Worm (Caenorhabditis elegans) whole organism, late embryonic: ENCODE data around the gene fipr-25.

ENCODE experiments used
- C08G9.2 ChIP-seq: sonication (generic microtip); optimal IDR thresholded peaks from 2 replicates; lab custom pipeline; 2016; ENCODE audit warnings: mild to moderate bottlenecking, missing genetic modification characterization, moderate library complexity, missing compliant biosample characterization
- ama-1 ChIP-seq: fragments of 150-350 bp; optimal IDR thresholded peaks from 2 replicates; lab custom pipeline; 2014
- ceh-14 ChIP-seq: sonication (generic microtip); optimal IDR thresholded peaks from 2 replicates; lab custom pipeline; 2016; ENCODE audit warnings: missing genotype, missing genetic modification characterization, missing compliant biosample characterization
- ceh-24 ChIP-seq: sonication (generic microtip); optimal IDR thresholded peaks from 2 replicates; lab custom pipeline; 2016; ENCODE audit warnings: mild to moderate bottlenecking, missing genetic modification characterization, missing compliant biosample characterization
- fkh-10 ChIP-seq: fragments of 150-350 bp; optimal IDR thresholded peaks from 2 replicates; lab custom pipeline; 2014; ENCODE audit warnings: missing biosample characterization, missing genetic modification reagents, missing genetic modification characterization
- hlh-15 ChIP-seq: sonication (generic microtip); optimal IDR thresholded peaks from 2 replicates; lab custom pipeline; 2016; ENCODE audit warnings: missing genetic modification characterization, missing compliant biosample characterization
- lim-6 ChIP-seq: sonication (generic microtip); optimal IDR thresholded peaks from 2 replicates; lab custom pipeline; 2016; ENCODE audit warnings: missing genetic modification characterization, missing compliant biosample characterization
- nhr-11 ChIP-seq: fragments of 150-350 bp; optimal IDR thresholded peaks from 2 replicates; lab custom pipeline; 2014; ENCODE audit warnings: missing biosample characterization, missing genetic modification characterization
- nhr-232 ChIP-seq: sonication (generic microtip); optimal IDR thresholded peaks from 2 replicates; lab custom pipeline; 2016; ENCODE audit warnings: missing genetic modification characterization, missing compliant biosample characterization
- odd-2 ChIP-seq: sonication (generic microtip); optimal IDR thresholded peaks from 2 replicates; lab custom pipeline; 2017; ENCODE audit warnings: antibody characterized with exemption, mild to moderate bottlenecking, missing genetic modification characterization, missing compliant biosample characterization
- pha-4 ChIP-seq: fragments of 150-350 bp; optimal IDR thresholded peaks from 2 replicates; lab custom pipeline; 2018; ENCODE audit warnings: missing biosample characterization, missing genetic modification reagents, missing genetic modification characterization
- syd-9 ChIP-seq: sonication (generic microtip); optimal IDR thresholded peaks from 2 replicates; lab custom pipeline; 2016; ENCODE audit warnings: mild to moderate bottlenecking, missing genetic modification characterization, moderate library complexity, missing compliant biosample characterization
- tbx-2 ChIP-seq: sonication (generic microtip); optimal IDR thresholded peaks from 2 replicates; lab custom pipeline; 2016; ENCODE audit warnings: missing genetic modification characterization, missing compliant biosample characterization

ce11 chrV:1935494-1935893, 21.7 kb upstream of the fipr-25 start:
- TF ChIP-seq tbx-2 (tag; lab: Kevin White, UChicago) (no peak), C08G9.2 (tag; lab: Kevin White, UChicago) (no peak), ceh-24 (tag; lab: Kevin White, UChicago) (no peak), fkh-10 (GFP tag; lab: Kevin White, UChicago) (no peak), pha-4 (tag; lab: Kevin White, UChicago) (no peak), nhr-232 (tag; lab: Kevin White, UChicago) (no peak), ama-1 (lab: Kevin White, UChicago) (no peak), odd-2 (tag; lab: Kevin White, UChicago) (no peak), nhr-11 (tag; lab: Kevin White, UChicago) (no peak), lim-6 (no peak), ceh-14 (tag; lab: Kevin White, UChicago) (no peak), syd-9 (tag; lab: Kevin White, UChicago) (no peak), hlh-15 (tag; lab: Kevin White, UChicago) (no peak)
